Worm (Caenorhabditis elegans): ENCODE results near the gene C06B8.7.

- TF ChIP-seq dao-5 (tag; optimal IDR thresholded peaks at IDR 0.05) (no peak), him-1 (tag; optimal IDR thresholded peaks at IDR 0.05) (no peak), W03F9.2 (tag; optimal IDR thresholded peaks at IDR 0.05) (no peak)
Measured at ce11 chrV:15448865-15449264, 49.7 kb upstream of the C06B8.7 start, which contains the start of gene T26H5.14.

All from whole organism, L4/young adult.